Worm (Caenorhabditis elegans): ENCODE data around the gene exp-1.

ce11 chrII:6181337-6181736 is 20.4 kb upstream of the exp-1 start:
- TF ChIP-seq ref-1 (GFP tag; conservative IDR thresholded peaks at IDR 0.05) (no peak), ztf-29 (GFP tag; IDR thresholded peaks at IDR 0.05) (no peak), cog-1 (tag; optimal IDR thresholded peaks at IDR 0.05) (no peak), T22C8.4 (GFP tag; IDR thresholded peaks at IDR 0.05) (no peak), tab-1 (GFP tag; IDR thresholded peaks at IDR 0.05) (no peak)

Data from whole organism, midembryonic.